Worm (Caenorhabditis elegans) whole organism, L4 larva: ENCODE results near the gene srbc-41.

Experiments used
- T26A8.4 ChIP-seq: fragments of 200-800 bp; sonication (Bioruptor generic); IDR thresholded peaks from 2 replicates; pipeline ENCODE4 v1.3.6; 2022; ENCODE audit warnings: missing genetic modification characterization, missing compliant biosample characterization
- snpc-4 ChIP-seq: fragments of 150-350 bp; optimal IDR thresholded peaks from 2 replicates; lab custom pipeline; 2014; ENCODE audit warnings: missing biosample characterization, missing genetic modification characterization
- tra-1 ChIP-seq: fragments of 200-800 bp; sonication (Bioruptor generic); IDR thresholded peaks from 2 replicates; pipeline ENCODE4 v1.3.6; 2022; ENCODE audit warnings: missing genetic modification reagents, missing genetic modification characterization, missing compliant biosample characterization

ce11 chrV:1654845-1655244, 40.2 kb upstream of the srbc-41 start, which contains the start of gene irld-11:
- TF ChIP-seq snpc-4 (no peak), T26A8.4 (GFP tag; lab: Robert Waterston, UW) (no peak), tra-1 (GFP tag; lab: Robert Waterston, UW) (no peak)
